Worm (Caenorhabditis elegans) whole organism, young adult: ENCODE data around the gene C39D10.1.

Source experiments
- C06A6.2 ChIP-seq: fragments of 200-800 bp; sonication (Bioruptor generic); conservative IDR thresholded peaks from 2 replicates; pipeline ENCODE4 v1.3.6; 2022; ENCODE audit warnings: missing genetic modification characterization, missing compliant biosample characterization
- F10E7.11 ChIP-seq: sonication (generic microtip); optimal IDR thresholded peaks from 2 replicates; lab custom pipeline; 2017; ENCODE audit warnings: mild to moderate bottlenecking, missing genetic modification characterization, moderate library complexity, missing compliant biosample characterization
- K11D2.4 ChIP-seq: fragments of 200-800 bp; sonication (Bioruptor generic); IDR thresholded peaks from 2 replicates; pipeline ENCODE4 v1.3.6; 2022; ENCODE audit warnings: missing genetic modification reagents, missing genetic modification characterization, missing compliant biosample characterization
- K12H6.12 ChIP-seq: fragments of 200-800 bp; sonication (Bioruptor generic); optimal IDR thresholded peaks from 2 replicates; lab custom pipeline; 2018; ENCODE audit warnings: mild to moderate bottlenecking, missing genetic modification characterization, missing compliant biosample characterization
- attf-5 ChIP-seq: fragments of 200-800 bp; sonication (Bioruptor generic); optimal IDR thresholded peaks from 2 replicates; lab custom pipeline; 2018; ENCODE audit warnings: mild to moderate bottlenecking, missing genetic modification characterization, missing compliant biosample characterization
- cebp-1 ChIP-seq, 2 experiments: fragments of 200-800 bp in 1 of 2; sonication (Bioruptor generic) in 1 of 2; sonication (generic microtip) in 1 of 2; IDR thresholded peaks in 1 of 2; optimal IDR thresholded peaks in 1 of 2; 2 replicates each; pipeline versions ENCODE4 v1.3.6 to Lab custom; 2017 to 2022; ENCODE audit warnings: missing compliant biosample characterization in 2 of 2, missing genetic modification characterization in 2 of 2, mild to moderate bottlenecking in 1 of 2, missing genetic modification reagents in 1 of 2, moderate library complexity in 1 of 2
- chd-7 ChIP-seq: sonication (generic microtip); optimal IDR thresholded peaks from 2 replicates; lab custom pipeline; 2016; ENCODE audit warnings: mild to moderate bottlenecking, missing genetic modification characterization, moderate library complexity, missing compliant biosample characterization
- die-1 ChIP-seq: sonication (generic microtip); optimal IDR thresholded peaks from 2 replicates; lab custom pipeline; 2016; ENCODE audit warnings: missing genotype, mild to moderate bottlenecking, missing genetic modification characterization, missing compliant biosample characterization
- dox-1 ChIP-seq: fragments of 200-800 bp; sonication (Bioruptor generic); IDR thresholded peaks from 2 replicates; pipeline ENCODE4 v1.3.6; 2022; ENCODE audit warnings: missing genetic modification reagents, missing genetic modification characterization, missing compliant biosample characterization
- ekl-4 ChIP-seq: fragments of 200-800 bp; sonication (Bioruptor generic); IDR thresholded peaks from 2 replicates; pipeline ENCODE4 v1.3.6; 2022; ENCODE audit warnings: missing genetic modification reagents, missing genetic modification characterization, missing compliant biosample characterization
- lin-26 ChIP-seq: fragments of 200-800 bp; sonication (Bioruptor generic); IDR thresholded peaks from 2 replicates; pipeline ENCODE4 v1.3.6; 2022; ENCODE audit warnings: missing genetic modification reagents, missing genetic modification characterization, missing compliant biosample characterization
- nfyb-1 ChIP-seq: fragments of 200-800 bp; sonication (Bioruptor generic); IDR thresholded peaks from 2 replicates; pipeline ENCODE4 v1.3.6; 2022; ENCODE audit warnings: missing genetic modification reagents, missing genetic modification characterization, missing compliant biosample characterization
- pbrm-1 ChIP-seq: fragments of 200-800 bp; sonication (Bioruptor generic); IDR thresholded peaks from 2 replicates; pipeline ENCODE4 v1.3.6; 2022; ENCODE audit warnings: missing genetic modification reagents, missing genetic modification characterization, missing compliant biosample characterization
- repo-1 ChIP-seq: sonication (generic microtip); optimal IDR thresholded peaks from 2 replicates; lab custom pipeline; 2017; ENCODE audit warnings: mild to moderate bottlenecking, missing genetic modification characterization, missing compliant biosample characterization
- somi-1 ChIP-seq: fragments of 200-800 bp; sonication (Bioruptor generic); optimal IDR thresholded peaks from 2 replicates; lab custom pipeline; 2018; ENCODE audit warnings: mild to moderate bottlenecking, missing genetic modification characterization, missing compliant biosample characterization
- zim-3 ChIP-seq: sonication (generic microtip); optimal IDR thresholded peaks from 2 replicates; lab custom pipeline; 2017; ENCODE audit warnings: mild to moderate bottlenecking, missing genetic modification characterization, moderate library complexity, missing compliant biosample characterization
- ztf-26 ChIP-seq: sonication (generic microtip); optimal IDR thresholded peaks from 2 replicates; lab custom pipeline; 2017; ENCODE audit warnings: missing genetic modification characterization, missing compliant biosample characterization

The C39D10.1 gene

ce11 chrX:7956449-7956848, 49.7 kb downstream of the C39D10.1 start:
- TF ChIP-seq F10E7.11 (tag; lab: Kevin White, UChicago) (peak; percentile 41), somi-1 (GFP tag; lab: Kevin White, UChicago) (peak; percentile 5), nfyb-1 (0 out of 2 replicates have a peak, but pooled peaks have one; percentile 13), repo-1 (tag; lab: Kevin White, UChicago) (peak; percentile 10), zim-3 (peak; percentile 32), dox-1 (GFP tag; lab: Robert Waterston, UW) (0 out of 2 replicates have a peak, but pooled peaks have one; percentile 20), K11D2.4 (GFP tag; lab: Robert Waterston, UW) (peak; percentile 25; the same call in 1 of the 2 replicates), lin-26 (GFP tag; lab: Robert Waterston, UW) (no peak), ztf-26 (tag; lab: Kevin White, UChicago) (peak; percentile 11), die-1 (tag; lab: Kevin White, UChicago) (no peak), chd-7 (tag; lab: Kevin White, UChicago) (peak; percentile 9), K12H6.12 (tag; lab: Kevin White, UChicago) (peak; percentile 19), attf-5 (GFP tag; lab: Kevin White, UChicago) (no peak), C06A6.2 (GFP tag; lab: Robert Waterston, UW) (0 out of 2 replicates have a peak, but pooled peaks have one; percentile 8), pbrm-1 (no peak), cebp-1 (GFP tag; IDR thresholded peaks at IDR 0.05; lab: Robert Waterston, UW) (0 out of 2 replicates have a peak, but pooled peaks have one; percentile 27), cebp-1 (tag; optimal IDR thresholded peaks at IDR 0.05; lab: Kevin White, UChicago) (peak; percentile 49), ekl-4 (peak; percentile 22; the same call in 1 of the 2 replicates)
